Fruit fly (Drosophila melanogaster): ENCODE results near the gene CG43098.

dm6 chr3L:3620932-3621331 is 37.9 kb upstream of the CG43098 start, which contains the start of gene CG14974:
- TF ChIP-seq CG9948 (tag; optimal IDR thresholded peaks at IDR 0.05) (no peak), CG17806 (tag; optimal IDR thresholded peaks at IDR 0.05) (no peak), CG34367 (tag; optimal IDR thresholded peaks at IDR 0.05) (no peak), Ets98B (GFP tag; IDR thresholded peaks at IDR 0.05) (no peak), Snoo (tag; optimal IDR thresholded peaks at IDR 0.05) (no peak), CG15710 (tag; optimal IDR thresholded peaks at IDR 0.05) (no peak), D1 (tag; optimal IDR thresholded peaks at IDR 0.05) (no peak), CG14655 (GFP tag; optimal IDR thresholded peaks at IDR 0.05) (no peak)

All from whole organism, pupa.